Worm (Caenorhabditis elegans): ENCODE results near the gene twk-23.

The twk-23 gene

ce11 chrX:13838019-13838418 is 14.6 kb upstream of the twk-23 start:
- TF ChIP-seq fkh-8 (tag; optimal IDR thresholded peaks at IDR 0.05) (peak; percentile 65), dsc-1 (tag; optimal IDR thresholded peaks at IDR 0.05) (peak; percentile 81), pax-3 (tag; optimal IDR thresholded peaks at IDR 0.05) (peak; percentile 61), sox-4 (tag; optimal IDR thresholded peaks at IDR 0.05) (no peak), ceh-8 (GFP tag; optimal IDR thresholded peaks at IDR 0.05) (peak; percentile 5), nhr-71 (tag; optimal IDR thresholded peaks at IDR 0.05) (peak; percentile 17), hlh-4 (tag; optimal IDR thresholded peaks at IDR 0.05) (peak; percentile 31), C34B4.2 (tag; optimal IDR thresholded peaks at IDR 0.05) (no peak)

DNA sequence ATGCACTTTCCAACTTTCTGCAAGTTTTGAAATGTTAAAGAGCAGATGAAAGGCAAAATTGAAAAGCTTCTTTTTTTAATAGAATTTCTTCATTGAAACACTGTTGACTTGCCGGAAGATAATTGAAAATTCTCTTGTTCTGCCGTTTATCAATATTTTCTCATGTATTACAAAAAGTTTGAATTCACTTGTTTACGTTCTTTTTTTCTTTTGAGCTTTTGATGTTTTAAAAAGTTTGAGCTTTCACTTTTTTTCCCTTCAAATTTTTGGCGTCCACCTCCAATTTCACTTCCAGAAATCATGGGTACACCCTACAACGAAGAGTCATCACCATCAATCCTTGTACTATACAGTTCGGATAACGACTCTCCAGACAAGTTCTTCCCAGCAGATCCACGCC is 10.7 kb upstream of the twk-23 start, which contains the start of gene F19D8.2:
F19D8.2 (plus strand) TSS at position 301 of the 400 bp plus-strand sequence.
- TF ChIP-seq irx-1 (tag; optimal IDR thresholded peaks at IDR 0.05) (no peak), unc-30 (tag; optimal IDR thresholded peaks at IDR 0.05) (no peak), nhr-76 (tag; optimal IDR thresholded peaks at IDR 0.05) (no peak), skn-1 (tag; optimal IDR thresholded peaks at IDR 0.05) (no peak), aha-1 (tag; optimal IDR thresholded peaks at IDR 0.05) (no peak), efl-3 (GFP tag; optimal IDR thresholded peaks at IDR 0.05) (no peak), fkh-4 (tag; optimal IDR thresholded peaks at IDR 0.05; ENCODE audit: borderline replicate concordance) (no peak)

- TF ChIP-seq mef-2 (tag; optimal IDR thresholded peaks at IDR 0.05): no peak
- TF ChIP-seq C04F5.9 (tag; optimal IDR thresholded peaks at IDR 0.05): no peak
- TF ChIP-seq nhr-12 (tag; optimal IDR thresholded peaks at IDR 0.05): no peak
- TF ChIP-seq snu-23 (GFP tag; optimal IDR thresholded peaks at IDR 0.05): no peak
- no peak for TF ChIP-seq tbx-2 (tag; optimal IDR thresholded peaks at IDR 0.05)
- TF ChIP-seq snpc-4 (tag; optimal IDR thresholded peaks at IDR 0.05): peak; percentile 63
Observed at ce11 chrX:13833448-13833847, 10.1 kb upstream of the twk-23 start.

ce11 chrX:13818791-13819190 is 4.6 kb downstream of the twk-23 start:
- TF ChIP-seq unc-86 (tag; optimal IDR thresholded peaks at IDR 0.05): no peak
- TF ChIP-seq elt-2 (tag; optimal IDR thresholded peaks at IDR 0.05): peak; percentile 65
- TF ChIP-seq egl-13 (tag; optimal IDR thresholded peaks at IDR 0.05): no peak

- TF ChIP-seq efl-1 (optimal IDR thresholded peaks at IDR 0.05) (no peak), efl-1 (GFP tag; optimal IDR thresholded peaks at IDR 0.05 in 1 of 2) (peak in 1 of 2 experiments; percentile 2), xbp-1 (tag; optimal IDR thresholded peaks at IDR 0.05) (no peak), lin-14 (GFP tag; optimal IDR thresholded peaks at IDR 0.05) (peak; percentile 81)
Observed at ce11 chrX:13811929-13812328, 11.5 kb downstream of the twk-23 start.

DNA sequence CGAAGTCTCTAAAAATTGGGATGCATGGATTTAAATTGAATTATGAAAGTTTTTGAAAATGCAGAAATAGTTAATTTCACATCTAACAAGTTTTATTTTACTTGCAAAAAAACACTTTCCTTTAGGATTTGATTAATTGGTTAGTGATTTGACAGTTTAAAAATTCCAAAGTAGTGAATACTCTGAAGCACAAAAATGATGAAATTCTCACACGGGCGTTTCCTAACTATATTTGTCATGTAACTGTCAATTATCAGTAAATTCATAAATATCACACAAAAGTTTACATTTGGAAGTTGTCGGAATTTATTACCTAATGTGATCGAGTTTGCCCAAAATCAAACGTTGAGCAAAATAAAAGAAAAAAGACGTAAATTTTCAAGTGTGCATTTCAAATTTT is 12.2 kb downstream of the twk-23 start:
- TF ChIP-seq ets-5 (GFP tag; IDR thresholded peaks at IDR 0.05) (no peak), ces-1 (GFP tag; optimal IDR thresholded peaks at IDR 0.05) (no peak), snu-23 (GFP tag; optimal IDR thresholded peaks at IDR 0.05) (no peak), fkh-4 (tag; optimal IDR thresholded peaks at IDR 0.05; ENCODE audit: borderline replicate concordance) (no peak), nhr-12 (tag; optimal IDR thresholded peaks at IDR 0.05) (no peak), jun-1 (tag; optimal IDR thresholded peaks at IDR 0.05) (no peak), alr-1 (tag; optimal IDR thresholded peaks at IDR 0.05; ENCODE audit: borderline replicate concordance) (no peak), nhr-19 (GFP tag; conservative IDR thresholded peaks at IDR 0.05) (no peak), sox-4 (tag; optimal IDR thresholded peaks at IDR 0.05) (no peak), lsy-2 (tag; optimal IDR thresholded peaks at IDR 0.05) (no peak), nhr-71 (tag; optimal IDR thresholded peaks at IDR 0.05) (no peak), ztf-11 (tag; optimal IDR thresholded peaks at IDR 0.05) (no peak), xbp-1 (tag; optimal IDR thresholded peaks at IDR 0.05) (no peak), unc-30 (tag; optimal IDR thresholded peaks at IDR 0.05) (no peak), rnt-1 (tag; optimal IDR thresholded peaks at IDR 0.05) (no peak), ceh-88 (GFP tag; IDR thresholded peaks at IDR 0.05) (no peak), unc-98 (GFP tag; IDR thresholded peaks at IDR 0.05) (no peak), elt-3 (tag; optimal IDR thresholded peaks at IDR 0.05) (no peak), zip-4 (GFP tag; optimal IDR thresholded peaks at IDR 0.05) (no peak), swsn-7 (tag; optimal IDR thresholded peaks at IDR 0.05) (no peak)

All from whole organism, L1 larva.